Worm (Caenorhabditis elegans) whole organism, L4 larva: ENCODE results near the gene xbx-1.

Experiments used
- F37D6.2 ChIP-seq: sonication (generic microtip); optimal IDR thresholded peaks from 2 replicates; lab custom pipeline; 2016; ENCODE audit warnings: mild to moderate bottlenecking, missing genetic modification characterization, missing compliant biosample characterization
- R02D3.7 ChIP-seq: fragments of 150-350 bp; sonication (generic microtip); optimal IDR thresholded peaks from 3 replicates; lab custom pipeline; 2014; ENCODE audit warnings: missing biosample characterization, missing genetic modification characterization
- T26A8.4 ChIP-seq: fragments of 200-800 bp; sonication (Bioruptor generic); IDR thresholded peaks from 2 replicates; pipeline ENCODE4 v1.3.6; 2022; ENCODE audit warnings: missing genetic modification characterization, missing compliant biosample characterization
- Y105C5A.15 ChIP-seq: fragments of 200-800 bp; sonication (Bioruptor generic); IDR thresholded peaks from 2 replicates; pipeline ENCODE4 v1.3.6; 2022; ENCODE audit warnings: missing genetic modification characterization, missing compliant biosample characterization
- Y48G9A.11 ChIP-seq: fragments of 200-800 bp; sonication (Bioruptor generic); IDR thresholded peaks from 2 replicates; pipeline ENCODE4 v1.3.6; 2022; ENCODE audit warnings: missing genetic modification reagents, missing genetic modification characterization, missing compliant biosample characterization
- Y75B8A.6 ChIP-seq: fragments of 200-800 bp; sonication (Bioruptor generic); IDR thresholded peaks from 2 replicates; pipeline ENCODE4 v1.3.6; 2022; ENCODE audit warnings: missing genetic modification reagents, missing genetic modification characterization, missing compliant biosample characterization
- aha-1 ChIP-seq: fragments of 150-350 bp; peaks from one replicate; lab custom pipeline; 2014; ENCODE audit warnings: missing biosample characterization, missing genetic modification characterization
- attf-4 ChIP-seq: sonication (generic microtip); optimal IDR thresholded peaks from 3 replicates; lab custom pipeline; 2017; ENCODE audit warnings: missing biosample characterization, missing genetic modification characterization
- ceh-32 ChIP-seq: sonication (generic microtip); optimal IDR thresholded peaks from 2 replicates; lab custom pipeline; 2016; ENCODE audit warnings: mild to moderate bottlenecking, missing genetic modification characterization, missing compliant biosample characterization; ENCODE audit not compliant: poor library complexity
- daf-12 ChIP-seq: fragments of 150-350 bp; optimal IDR thresholded peaks from 2 replicates; lab custom pipeline; 2014; ENCODE audit warnings: missing biosample characterization, missing genetic modification reagents, missing genetic modification characterization
- daf-19 ChIP-seq: fragments of 200-800 bp; sonication (Bioruptor generic); conservative IDR thresholded peaks from 2 replicates; pipeline ENCODE4 v1.3.6; 2022; ENCODE audit warnings: missing genetic modification characterization, missing compliant biosample characterization
- dmd-9 ChIP-seq: fragments of 200-800 bp; sonication (Bioruptor generic); IDR thresholded peaks from 2 replicates; pipeline ENCODE4 v1.3.6; 2022; ENCODE audit warnings: missing genetic modification reagents, missing genetic modification characterization, missing compliant biosample characterization
- duxl-1 ChIP-seq: sonication (generic microtip); optimal IDR thresholded peaks from 2 replicates; lab custom pipeline; 2016; ENCODE audit warnings: mild to moderate bottlenecking, missing genetic modification characterization, moderate library complexity, missing compliant biosample characterization; ENCODE audit not compliant: poor library complexity
- dve-1 ChIP-seq: sonication (generic microtip); optimal IDR thresholded peaks from 2 replicates; lab custom pipeline; 2017; ENCODE audit warnings: antibody characterized with exemption, mild to moderate bottlenecking, missing genetic modification characterization, missing compliant biosample characterization; ENCODE audit not compliant: insufficient read depth
- gei-8 ChIP-seq: fragments of 200-800 bp; sonication (Bioruptor generic); optimal IDR thresholded peaks from 2 replicates; lab custom pipeline; 2018; ENCODE audit warnings: mild to moderate bottlenecking, missing genetic modification characterization, missing compliant biosample characterization
- hif-1 ChIP-seq, 2 experiments: sonication (generic microtip); optimal IDR thresholded peaks; 2 replicates each; lab custom pipeline; 2016 to 2017; ENCODE audit warnings: missing compliant biosample characterization in 2 of 2, missing genetic modification characterization in 2 of 2, missing genetic modification reagents in 2 of 2, missing genotype in 2 of 2, mild to moderate bottlenecking in 1 of 2
- hlh-30 ChIP-seq: sonication (generic microtip); optimal IDR thresholded peaks from 2 replicates; lab custom pipeline; 2017; ENCODE audit warnings: antibody characterized with exemption, mild to moderate bottlenecking, missing genetic modification characterization, missing compliant biosample characterization; ENCODE audit not compliant: insufficient read depth
- lin-13 ChIP-seq: fragments of 150-350 bp; optimal IDR thresholded peaks from 2 replicates; lab custom pipeline; 2014; ENCODE audit warnings: missing biosample characterization, missing genetic modification reagents, missing genetic modification characterization
- lin-15B ChIP-seq: fragments of 150-350 bp; sonication (generic microtip); optimal IDR thresholded peaks from 3 replicates; lab custom pipeline; 2014; ENCODE audit warnings: missing biosample characterization, missing genetic modification characterization
- lin-38 ChIP-seq: fragments of 200-800 bp; sonication (Bioruptor generic); IDR thresholded peaks from 2 replicates; pipeline ENCODE4 v1.3.6; 2022; ENCODE audit warnings: missing genetic modification reagents, missing genetic modification characterization, missing compliant biosample characterization
- lin-39 ChIP-seq: fragments of 150-350 bp; optimal IDR thresholded peaks from 2 replicates; lab custom pipeline; 2014; ENCODE audit warnings: missing biosample characterization, missing genetic modification reagents, missing genetic modification characterization
- lsy-2 ChIP-seq, 2 experiments: fragments of 150-350 bp in 1 of 2; sonication (generic microtip) in 1 of 2; optimal IDR thresholded peaks; 2 replicates each; lab custom pipeline; 2014 to 2017; ENCODE audit warnings: missing biosample characterization in 2 of 2, missing genetic modification characterization in 2 of 2
- madf-5 ChIP-seq, 2 experiments: fragments of 200-800 bp; sonication (Bioruptor generic); IDR thresholded peaks; 2 replicates each; pipeline ENCODE4 v1.3.6; 2022; ENCODE audit warnings: missing compliant biosample characterization in 2 of 2, missing genetic modification characterization in 2 of 2
- mes-2 ChIP-seq: sonication (generic microtip); optimal IDR thresholded peaks from 2 replicates; lab custom pipeline; 2016; ENCODE audit warnings: missing genotype, mild to moderate bottlenecking, missing genetic modification characterization, missing compliant biosample characterization; ENCODE audit not compliant: poor library complexity, severe bottlenecking
- nhr-111 ChIP-seq: fragments of 200-800 bp; sonication (Bioruptor generic); optimal IDR thresholded peaks from 2 replicates; lab custom pipeline; 2018; ENCODE audit warnings: mild to moderate bottlenecking, missing genetic modification characterization, missing compliant biosample characterization
- nhr-25 ChIP-seq: sonication (generic microtip); optimal IDR thresholded peaks from 2 replicates; lab custom pipeline; 2017; ENCODE audit warnings: missing genetic modification characterization, mild to moderate bottlenecking, missing compliant biosample characterization, antibody characterized with exemption, moderate library complexity, borderline replicate concordance; ENCODE audit not compliant: insufficient read depth
- nhr-48 ChIP-seq: sonication (generic microtip); optimal IDR thresholded peaks from 2 replicates; lab custom pipeline; 2016; ENCODE audit warnings: mild to moderate bottlenecking, missing genetic modification characterization, missing compliant biosample characterization
- php-3 ChIP-seq: fragments of 200-800 bp; sonication (Bioruptor generic); IDR thresholded peaks from 2 replicates; pipeline ENCODE4 v1.3.6; 2022; ENCODE audit warnings: missing genetic modification reagents, missing genetic modification characterization, missing compliant biosample characterization
- rbr-2 ChIP-seq: sonication (generic microtip); optimal IDR thresholded peaks from 2 replicates; lab custom pipeline; 2016; ENCODE audit warnings: missing genotype, missing genetic modification characterization, missing compliant biosample characterization
- saeg-2 ChIP-seq: fragments of 200-800 bp; sonication (Bioruptor generic); IDR thresholded peaks from 2 replicates; pipeline ENCODE4 v1.3.6; 2022; ENCODE audit warnings: missing genetic modification reagents, missing genetic modification characterization, missing compliant biosample characterization
- snpc-4 ChIP-seq: fragments of 150-350 bp; optimal IDR thresholded peaks from 2 replicates; lab custom pipeline; 2014; ENCODE audit warnings: missing biosample characterization, missing genetic modification characterization
- tag-97 ChIP-seq: fragments of 200-800 bp; sonication (Bioruptor generic); IDR thresholded peaks from 2 replicates; pipeline ENCODE4 v1.3.6; 2022; ENCODE audit warnings: missing genetic modification characterization, missing compliant biosample characterization
- vab-7 ChIP-seq: fragments of 200-800 bp; sonication (Bioruptor generic); IDR thresholded peaks from 2 replicates; pipeline ENCODE4 v1.3.6; 2022; ENCODE audit warnings: missing genetic modification reagents, missing genetic modification characterization, missing compliant biosample characterization
- zfp-3 ChIP-seq: fragments of 200-800 bp; sonication (Bioruptor generic); conservative IDR thresholded peaks from 2 replicates; pipeline ENCODE4 v1.3.6; 2022; ENCODE audit warnings: missing genetic modification reagents, missing genetic modification characterization, missing compliant biosample characterization

Gene xbx-1

ce11 chrV:14949477-14949876 is 30.6 kb upstream of the xbx-1 start, which contains the start of gene hil-1:
Gene hil-1 (plus strand): TSS chrV:14949777.
- TF ChIP-seq lin-39 (no peak), lin-15B (no peak), R02D3.7 (tag; lab: Kevin White, UChicago) (no peak), daf-19 (GFP tag; lab: Robert Waterston, UW) (no peak), F37D6.2 (tag; lab: Kevin White, UChicago) (no peak), Y48G9A.11 (no peak), zfp-3 (no peak)

ce11 chrV:14954633-14955032 is 25.4 kb upstream of the xbx-1 start, which contains the start of gene C30G7.5:
Gene C30G7.5 (minus strand): TSS chrV:14954733.
- TF ChIP-seq gei-8 (GFP tag; lab: Kevin White, UChicago) (no peak), nhr-48 (no peak), lin-13 (GFP tag; lab: Kevin White, UChicago) (no peak), php-3 (GFP tag; lab: Robert Waterston, UW) (no peak), Y75B8A.6 (GFP tag; lab: Robert Waterston, UW) (no peak), hif-1 (tag; optimal IDR thresholded peaks at IDR 0.05; lab: Kevin White, UChicago) (no peak), aha-1 (tag; lab: Kevin White, UChicago) (no peak), daf-12 (no peak), nhr-111 (GFP tag; lab: Kevin White, UChicago) (no peak), lin-39 (no peak), Y105C5A.15 (GFP tag; lab: Robert Waterston, UW) (no peak), tag-97 (GFP tag; lab: Robert Waterston, UW) (no peak), madf-5 (GFP tag; IDR thresholded peaks at IDR 0.05; lab: Robert Waterston, UW) (no peak), saeg-2 (GFP tag; lab: Robert Waterston, UW) (no peak), rbr-2 (tag; lab: Kevin White, UChicago) (no peak), dve-1 (no peak)
- TF ChIP-seq, all 104 proteins: peak for 0

- no peak for TF ChIP-seq vab-7 (GFP tag; lab: Robert Waterston, UW)
- no peak for TF ChIP-seq duxl-1 (tag; lab: Kevin White, UChicago)
- no peak for TF ChIP-seq dmd-9
Observed at ce11 chrV:14955676-14956075, 24.4 kb upstream of the xbx-1 start, which contains the start of gene F02D8.9. Gene F02D8.9 (minus strand): TSS chrV:14955776.

ce11 chrV:14971136-14971535 is 8.9 kb upstream of the xbx-1 start, which contains the start of gene nlp-59:
Gene nlp-59 (plus strand): TSS chrV:14971436.
- TF ChIP-seq attf-4 (tag; lab: Kevin White, UChicago) (no peak), lin-38 (GFP tag; lab: Robert Waterston, UW) (no peak), ceh-32 (tag; lab: Kevin White, UChicago) (no peak), lin-13 (GFP tag; lab: Kevin White, UChicago) (no peak), T26A8.4 (no peak), hlh-30 (tag; lab: Kevin White, UChicago) (no peak), lsy-2 (tag; optimal IDR thresholded peaks at IDR 0.05; lab: Kevin White, UChicago) (no peak), snpc-4 (tag; lab: Kevin White, UChicago) (no peak), mes-2 (tag; lab: Kevin White, UChicago) (no peak), nhr-25 (tag; lab: Kevin White, UChicago) (no peak)
